Worm (Caenorhabditis elegans): Measurements from ENCODE around the gene cts-1.

DNA sequence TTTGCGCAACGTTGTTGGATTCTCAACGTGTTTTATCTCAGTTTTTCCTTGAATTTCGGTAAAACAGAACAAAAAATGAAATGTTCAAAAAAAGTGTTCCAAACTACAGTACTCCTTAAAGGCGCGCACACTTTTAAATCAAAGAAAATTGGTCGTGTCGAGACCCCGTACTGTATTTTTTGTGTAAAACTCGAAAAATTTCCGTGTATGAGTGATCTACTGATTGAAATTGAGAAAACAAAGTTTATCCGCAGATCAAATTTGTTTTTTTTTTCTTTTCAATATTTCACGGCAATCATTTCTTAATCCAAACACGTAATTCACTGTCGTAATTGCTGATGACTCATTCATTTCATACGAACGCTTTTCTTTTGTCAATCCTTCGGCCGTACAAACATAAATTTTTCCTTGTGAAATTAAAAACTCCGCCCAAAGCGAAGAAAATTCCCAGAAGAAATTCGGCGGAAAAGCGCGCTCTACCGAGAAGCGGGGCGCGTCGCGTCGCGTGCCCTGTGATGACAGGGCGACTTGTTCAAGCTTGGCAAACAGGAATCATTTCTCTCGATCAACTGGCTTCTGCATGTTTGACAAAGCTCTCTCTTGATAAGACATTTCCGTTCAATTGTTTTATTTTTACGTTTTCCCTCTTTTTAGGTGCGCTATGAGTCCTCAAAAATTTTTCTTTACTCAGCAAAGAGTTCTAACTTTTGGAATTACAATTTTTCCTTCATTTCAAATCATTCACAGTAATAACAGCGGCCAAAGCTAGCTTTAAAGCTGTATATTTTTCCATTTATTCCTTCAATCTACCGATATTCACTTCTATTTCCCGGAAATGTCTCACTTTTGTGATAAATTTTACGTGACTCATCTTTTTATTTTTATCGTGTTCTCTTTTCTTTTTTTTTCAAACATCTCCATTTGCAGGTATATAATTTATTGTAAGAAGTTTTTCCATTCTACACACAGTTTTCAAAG lies 13.3 kb downstream of the cts-1 start, which contains the start of gene chc-1:
- TF ChIP-seq lin-15B (tag; optimal IDR thresholded peaks at IDR 0.05) (peak; percentile 70), zag-1 (tag; optimal IDR thresholded peaks at IDR 0.05) (no peak), mef-2 (tag; optimal IDR thresholded peaks at IDR 0.05) (no peak), ceh-63 (GFP tag; optimal IDR thresholded peaks at IDR 0.05) (no peak), ama-1 (optimal IDR thresholded peaks at IDR 0.05) (no peak), dpl-1 (GFP tag; optimal IDR thresholded peaks at IDR 0.05) (peak; percentile 17 to 51 (median 30)), nhr-28 (tag; optimal IDR thresholded peaks at IDR 0.05) (no peak), unc-62 (GFP tag; optimal IDR thresholded peaks at IDR 0.05) (no peak), irx-1 (tag; optimal IDR thresholded peaks at IDR 0.05) (no peak), lir-3 (tag; optimal IDR thresholded peaks at IDR 0.05; ENCODE audit: poor library complexity) (no peak), nhr-84 (tag; optimal IDR thresholded peaks at IDR 0.05) (no peak), fkh-4 (tag; optimal IDR thresholded peaks at IDR 0.05; ENCODE audit: borderline replicate concordance) (no peak), egl-27 (tag; optimal IDR thresholded peaks at IDR 0.05) (no peak), nhr-12 (tag; optimal IDR thresholded peaks at IDR 0.05) (no peak)

Data from whole organism, L1 larva.